Fruit fly (Drosophila melanogaster) whole organism, embryonic: Measurements from ENCODE around the gene Rsph3.

Experiments
- Atf3 ChIP-seq: fragments of 200-800 bp; sonication (Bioruptor generic); optimal IDR thresholded peaks from 3 replicates; lab custom pipeline; 2016; ENCODE audit warnings: missing biosample characterization, missing genetic modification characterization
- B-H2 ChIP-seq: fragments of 200-800 bp; sonication (Bioruptor generic); optimal IDR thresholded peaks from 2 replicates; lab custom pipeline; 2018; ENCODE audit warnings: missing biosample characterization, mild to moderate bottlenecking, missing genetic modification characterization
- CG1024 ChIP-seq: fragments of 200-800 bp; sonication (Bioruptor generic); IDR thresholded peaks from 2 replicates; pipeline ENCODE4 v1.3.6; 2022; ENCODE audit warnings: missing biosample characterization, missing genetic modification characterization
- CG10274 ChIP-seq: fragments of 200-800 bp; sonication (Bioruptor generic); optimal IDR thresholded peaks from 3 replicates; lab custom pipeline; 2017; ENCODE audit warnings: missing biosample characterization, mild to moderate bottlenecking, missing genetic modification characterization
- CG11247 ChIP-seq: fragments of 200-800 bp; sonication (Bioruptor generic); IDR thresholded peaks from 2 replicates; pipeline ENCODE4 v1.3.6; 2022; ENCODE audit warnings: missing biosample characterization, missing genetic modification characterization
- CG12236 ChIP-seq: fragments of 200-800 bp; sonication (Bioruptor generic); optimal IDR thresholded peaks from 2 replicates; lab custom pipeline; 2016; ENCODE audit warnings: missing biosample characterization, missing genetic modification characterization
- CG13296 ChIP-seq: fragments of 200-800 bp; sonication (Bioruptor generic); optimal IDR thresholded peaks from 3 replicates; lab custom pipeline; 2018; ENCODE audit warnings: missing biosample characterization, mild to moderate bottlenecking, missing genetic modification characterization
- CG15011 ChIP-seq: fragments of 200-800 bp; sonication (Bioruptor generic); optimal IDR thresholded peaks from 3 replicates; lab custom pipeline; 2018; ENCODE audit warnings: missing biosample characterization, mild to moderate bottlenecking, missing genetic modification characterization
- CG16815 ChIP-seq: fragments of 200-800 bp; sonication (Bioruptor generic); optimal IDR thresholded peaks from 3 replicates; lab custom pipeline; 2017; ENCODE audit warnings: missing biosample characterization, mild to moderate bottlenecking, missing genetic modification characterization
- CG17385 ChIP-seq: fragments of 200-800 bp; sonication (Bioruptor generic); optimal IDR thresholded peaks from 3 replicates; lab custom pipeline; 2018; ENCODE audit warnings: missing biosample characterization, mild to moderate bottlenecking, missing genetic modification characterization
- CG1792 ChIP-seq: fragments of 200-800 bp; sonication (Bioruptor generic); optimal IDR thresholded peaks from 2 replicates; lab custom pipeline; 2016; ENCODE audit warnings: missing biosample characterization, missing genetic modification characterization
- CG2129 ChIP-seq: fragments of 200-800 bp; sonication (Bioruptor generic); IDR thresholded peaks from 2 replicates; pipeline ENCODE4 v1.3.6; 2022; ENCODE audit warnings: missing biosample characterization, missing genetic modification characterization; ENCODE audit not compliant: partially characterized antibody
- CG3281 ChIP-seq: fragments of 200-800 bp; sonication (Bioruptor generic); optimal IDR thresholded peaks from 3 replicates; lab custom pipeline; 2017; ENCODE audit warnings: missing biosample characterization, mild to moderate bottlenecking, missing genetic modification characterization
- CG3838 ChIP-seq: fragments of 200-800 bp; sonication (Bioruptor generic); optimal IDR thresholded peaks from 3 replicates; lab custom pipeline; 2016; ENCODE audit warnings: missing biosample characterization, missing genetic modification characterization
- CG4707 ChIP-seq: fragments of 200-800 bp; sonication (Bioruptor generic); optimal IDR thresholded peaks from 2 replicates; lab custom pipeline; 2018; ENCODE audit warnings: missing biosample characterization, mild to moderate bottlenecking, missing genetic modification characterization, moderate library complexity
- CG5245 ChIP-seq: fragments of 200-800 bp; sonication (Bioruptor generic); optimal IDR thresholded peaks from 3 replicates; lab custom pipeline; 2016; ENCODE audit warnings: missing biosample characterization, missing genetic modification characterization
- CG6272 ChIP-seq: fragments of 200-800 bp; sonication (Bioruptor generic); IDR thresholded peaks from 2 replicates; pipeline ENCODE4 v1.3.6; 2022; ENCODE audit warnings: missing biosample characterization, missing genetic modification characterization
- CG6683 ChIP-seq: fragments of 200-800 bp; sonication (Bioruptor generic); optimal IDR thresholded peaks from 2 replicates; lab custom pipeline; 2017; ENCODE audit warnings: missing biosample characterization, mild to moderate bottlenecking, missing genetic modification characterization, missing genetic modification reagents
- CG6854 ChIP-seq: fragments of 200-800 bp; sonication (Bioruptor generic); optimal IDR thresholded peaks from 3 replicates; lab custom pipeline; 2017; ENCODE audit warnings: missing biosample characterization, mild to moderate bottlenecking, missing genetic modification characterization
- CG7556 ChIP-seq: fragments of 200-800 bp; sonication (Bioruptor generic); optimal IDR thresholded peaks from 2 replicates; lab custom pipeline; 2017; ENCODE audit warnings: missing biosample characterization, mild to moderate bottlenecking, missing genetic modification characterization
- CG8359 ChIP-seq: fragments of 200-800 bp; sonication (Bioruptor generic); optimal IDR thresholded peaks from 2 replicates; lab custom pipeline; 2017; ENCODE audit warnings: missing biosample characterization, mild to moderate bottlenecking, missing genetic modification characterization, borderline replicate concordance
- Chrac-16 ChIP-seq: fragments of 200-800 bp; sonication (Bioruptor generic); optimal IDR thresholded peaks from 3 replicates; lab custom pipeline; 2016; ENCODE audit warnings: missing biosample characterization, missing genetic modification characterization
- Deaf1 ChIP-seq: fragments of 200-800 bp; optimal IDR thresholded peaks from 3 replicates; lab custom pipeline; 2019; ENCODE audit warnings: missing biosample characterization, mild to moderate bottlenecking, missing genetic modification characterization, moderate library complexity
- Dref ChIP-seq: fragments of 200-800 bp; sonication (Bioruptor generic); IDR thresholded peaks from 2 replicates; pipeline ENCODE4 v1.3.6; 2022; ENCODE audit warnings: missing biosample characterization, missing genetic modification characterization
- Eip74EF ChIP-seq, 2 experiments: fragments of 200-800 bp in 1 of 2; fragments of >200 bp in 1 of 2; sonication (Bioruptor generic) in 1 of 2; optimal IDR thresholded peaks; 2 replicates each; lab custom pipeline; 2017 to 2019; ENCODE audit warnings: missing biosample characterization in 2 of 2, missing genetic modification characterization in 2 of 2, mild to moderate bottlenecking in 1 of 2, moderate library complexity in 1 of 2
- HLHmδ ChIP-seq: fragments of 200-800 bp; sonication (Bioruptor generic); optimal IDR thresholded peaks from 2 replicates; lab custom pipeline; 2018; ENCODE audit warnings: missing biosample characterization, mild to moderate bottlenecking, missing genetic modification characterization, moderate library complexity
- Hmx ChIP-seq: fragments of 200-800 bp; sonication (Bioruptor generic); optimal IDR thresholded peaks from 2 replicates; lab custom pipeline; 2016; ENCODE audit warnings: missing biosample characterization, missing genetic modification characterization
- Ptx1 ChIP-seq: fragments of 200-800 bp; sonication (Bioruptor generic); IDR thresholded peaks from 2 replicates; pipeline ENCODE4 v1.3.6; 2022; ENCODE audit warnings: missing biosample characterization, missing genetic modification characterization
- Side ChIP-seq: fragments of 200-800 bp; sonication (Bioruptor generic); optimal IDR thresholded peaks from 2 replicates; lab custom pipeline; 2016; ENCODE audit warnings: missing biosample characterization, missing genetic modification characterization
- Sox100B ChIP-seq: fragments of 200-800 bp; sonication (Bioruptor generic); optimal IDR thresholded peaks from 3 replicates; lab custom pipeline; 2018; ENCODE audit warnings: missing biosample characterization, mild to moderate bottlenecking, missing genetic modification characterization
- Taf1 ChIP-seq: fragments of 200-800 bp; sonication (Bioruptor generic); IDR thresholded peaks from 2 replicates; pipeline ENCODE4 v1.3.6; 2022; ENCODE audit warnings: missing biosample characterization, missing genetic modification characterization
- ap ChIP-seq: fragments of 200-800 bp; sonication (Bioruptor generic); IDR thresholded peaks from 2 replicates; pipeline ENCODE4 v1.3.6; 2022; ENCODE audit warnings: missing biosample characterization, missing genetic modification characterization
- bab2 ChIP-seq: fragments of 200-800 bp; sonication (Bioruptor generic); optimal IDR thresholded peaks from 2 replicates; lab custom pipeline; 2016; ENCODE audit warnings: missing biosample characterization, missing genetic modification characterization
- cad ChIP-seq: fragments of >200 bp; optimal IDR thresholded peaks from 2 replicates; lab custom pipeline; 2017; ENCODE audit warnings: missing biosample characterization, missing genetic modification characterization
- cas ChIP-seq: fragments of 200-800 bp; sonication (Bioruptor generic); IDR thresholded peaks from 2 replicates; pipeline ENCODE4 v1.3.6; 2022; ENCODE audit warnings: missing biosample characterization, missing genetic modification characterization
- chinmo ChIP-seq: fragments of 200-800 bp; sonication (Bioruptor generic); IDR thresholded peaks from 4 replicates; pipeline ENCODE4 v1.3.6; 2022; ENCODE audit warnings: missing biosample characterization, missing genetic modification characterization; ENCODE audit not compliant: partially characterized antibody
- gem ChIP-seq: fragments of 200-800 bp; sonication (Bioruptor generic); optimal IDR thresholded peaks from 2 replicates; lab custom pipeline; 2019; ENCODE audit warnings: missing biosample characterization, mild to moderate bottlenecking, missing genetic modification characterization, moderate library complexity
- insv ChIP-seq, 2 experiments: fragments of 200-800 bp; sonication (Bioruptor generic); optimal IDR thresholded peaks; 3 replicates each; lab custom pipeline; 2016 to 2018; ENCODE audit warnings: missing biosample characterization in 2 of 2, missing genetic modification characterization in 2 of 2
- inv ChIP-seq: fragments of 200-800 bp; sonication (Bioruptor generic); IDR thresholded peaks from 2 replicates; pipeline ENCODE4 v1.3.6; 2022; ENCODE audit warnings: missing biosample characterization, missing genetic modification characterization; ENCODE audit not compliant: partially characterized antibody
- lola ChIP-seq, 3 experiments: fragments of >200 bp in 2 of 3; fragments of 200-800 bp in 1 of 3; sonication (Bioruptor generic) in 1 of 3; optimal IDR thresholded peaks; 2 replicates each; lab custom pipeline; 2017 to 2019; ENCODE audit warnings: missing biosample characterization in 3 of 3, missing genetic modification characterization in 3 of 3, mild to moderate bottlenecking in 1 of 3, moderate library complexity in 1 of 3
- mld ChIP-seq: fragments of 200-800 bp; sonication (Bioruptor generic); IDR thresholded peaks from 3 replicates; pipeline ENCODE4 v1.3.6; 2022; ENCODE audit warnings: missing biosample characterization, missing genetic modification characterization; ENCODE audit not compliant: partially characterized antibody
- psq ChIP-seq: fragments of 200-800 bp; sonication (Bioruptor generic); optimal IDR thresholded peaks from 2 replicates; lab custom pipeline; 2017; ENCODE audit warnings: missing biosample characterization, missing genetic modification characterization
- row ChIP-seq: fragments of 200-800 bp; sonication (Bioruptor generic); IDR thresholded peaks from 3 replicates; pipeline ENCODE4 v1.3.6; 2022; ENCODE audit warnings: missing biosample characterization, missing genetic modification characterization
- sens-2 ChIP-seq: fragments of 200-800 bp; sonication (Bioruptor generic); IDR thresholded peaks from 2 replicates; pipeline ENCODE4 v1.3.6; 2022; ENCODE audit warnings: missing biosample characterization, missing genetic modification characterization
- sim ChIP-seq: fragments of 200-800 bp; sonication (Bioruptor generic); IDR thresholded peaks from 2 replicates; pipeline ENCODE4 v1.3.6; 2022; ENCODE audit warnings: missing biosample characterization, missing genetic modification characterization
- slbo ChIP-seq: fragments of 200-800 bp; sonication (Bioruptor generic); IDR thresholded peaks from 2 replicates; pipeline ENCODE4 v1.3.6; 2022; ENCODE audit warnings: missing biosample characterization, missing genetic modification characterization
- so ChIP-seq: fragments of 200-800 bp; sonication (Bioruptor generic); IDR thresholded peaks from 3 replicates; pipeline ENCODE4 v1.3.6; 2022; ENCODE audit warnings: missing biosample characterization, missing genetic modification characterization
- stc ChIP-seq: fragments of 200-800 bp; sonication (Bioruptor generic); IDR thresholded peaks from 2 replicates; pipeline ENCODE4 v1.3.6; 2022; ENCODE audit warnings: missing biosample characterization, missing genetic modification characterization
- wek ChIP-seq: fragments of 200-800 bp; sonication (Bioruptor generic); optimal IDR thresholded peaks from 3 replicates; lab custom pipeline; 2018; ENCODE audit warnings: missing biosample characterization, mild to moderate bottlenecking, missing genetic modification characterization, moderate library complexity
- wor ChIP-seq: fragments of 200-800 bp; sonication (Bioruptor generic); IDR thresholded peaks from 2 replicates; pipeline ENCODE4 v1.3.6; 2022; ENCODE audit warnings: missing biosample characterization, missing genetic modification characterization
- zfh2 ChIP-seq: fragments of 200-800 bp; sonication (Bioruptor generic); optimal IDR thresholded peaks from 2 replicates; lab custom pipeline; 2016; ENCODE audit warnings: missing biosample characterization, missing genetic modification characterization

Gene Rsph3

DNA sequence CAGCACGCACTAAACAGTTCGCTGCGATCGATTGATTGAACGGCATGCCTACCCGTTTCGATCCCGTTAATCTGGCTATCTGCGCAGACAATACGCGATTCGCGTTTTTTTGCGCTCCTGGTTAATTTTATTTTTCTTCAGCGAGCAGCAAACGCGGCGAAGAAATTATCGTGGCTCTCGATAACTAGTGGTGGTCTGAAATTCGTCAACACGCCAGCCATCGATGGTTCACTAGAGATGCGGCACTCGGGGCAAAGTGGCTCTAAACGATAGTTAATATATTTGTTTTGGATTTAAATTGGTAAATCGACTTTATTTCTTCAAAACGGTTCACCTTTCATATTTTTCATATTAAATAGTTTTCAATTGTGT, 20.1 kb downstream of the Rsph3 start, which contains the start of gene dikar (continued):
- no peak for TF ChIP-seq CG6683
- TF ChIP-seq CG1024 (GFP tag; lab: Robert Waterston, UW), result peak; percentile 59; the same call in 1 of the 2 replicates
- no peak for TF ChIP-seq HLHmδ
- no peak for TF ChIP-seq CG8359 (GFP tag; lab: Kevin White, UChicago)
- no peak for TF ChIP-seq sens-2 (GFP tag; lab: Robert Waterston, UW)
- TF ChIP-seq CG6272 (GFP tag; lab: Robert Waterston, UW), result peak; percentile 87
- TF ChIP-seq Hmx, result no peak
- TF ChIP-seq mld (GFP tag; lab: Robert Waterston, UW), result peak; percentile 56; the same call in 1 of the 3 replicates
- peak in 1 of 3 experiments; percentile 61 for TF ChIP-seq lola (GFP tag; optimal IDR thresholded peaks at IDR 0.05; lab: Kevin White, UChicago)
- TF ChIP-seq CG17385 (GFP tag; lab: Kevin White, UChicago), result no peak
- TF ChIP-seq B-H2 (GFP tag; lab: Kevin White, UChicago), result no peak
- TF ChIP-seq insv (GFP tag; optimal IDR thresholded peaks at IDR 0.05; lab: Kevin White, UChicago), result no peak
- TF ChIP-seq Sox100B (GFP tag; lab: Kevin White, UChicago), result no peak
- TF ChIP-seq CG1792 (GFP tag; lab: Kevin White, UChicago), result peak; percentile 37
- no peak for TF ChIP-seq ap (GFP tag; lab: Robert Waterston, UW)
- TF ChIP-seq CG2129, result peak; percentile 62
- no peak for TF ChIP-seq psq
- no peak for TF ChIP-seq CG13296
- peak; percentile 43 for TF ChIP-seq CG16815 (GFP tag; lab: Kevin White, UChicago)
- TF ChIP-seq cad (GFP tag; lab: Kevin White, UChicago), result no peak
- TF ChIP-seq Dref (GFP tag; lab: Robert Waterston, UW), result peak; percentile 79
- TF ChIP-seq wor (GFP tag; lab: Robert Waterston, UW), result no peak
- no peak; the same call in 3 of the 4 replicates for TF ChIP-seq chinmo (GFP tag; lab: Robert Waterston, UW)
- TF ChIP-seq so (GFP tag; lab: Robert Waterston, UW), result no peak
- TF ChIP-seq CG4707 (GFP tag; lab: Kevin White, UChicago), result no peak
- TF ChIP-seq Deaf1 (tag; lab: Kevin White, UChicago), result no peak
- TF ChIP-seq Taf1, result peak; percentile 57
- no peak for TF ChIP-seq wek (GFP tag; lab: Kevin White, UChicago)
- TF ChIP-seq Chrac-16 (GFP tag; lab: Kevin White, UChicago), result peak; percentile 44
- TF ChIP-seq inv, result peak; percentile 86
- TF ChIP-seq sim (GFP tag; lab: Robert Waterston, UW), result no peak
- peak; percentile 86 for TF ChIP-seq slbo (GFP tag; lab: Robert Waterston, UW)
- TF ChIP-seq CG5245 (GFP tag; lab: Kevin White, UChicago), result no peak
- TF ChIP-seq CG11247 (GFP tag; lab: Robert Waterston, UW), result peak; percentile 75
- peak; percentile 88 for TF ChIP-seq row (GFP tag; lab: Robert Waterston, UW)
- no peak for TF ChIP-seq CG3838
- TF ChIP-seq gem (tag; lab: Kevin White, UChicago), result peak; percentile 72
- peak; percentile 58 for TF ChIP-seq zfh2 (GFP tag; lab: Kevin White, UChicago)
- TF ChIP-seq Eip74EF (GFP tag; optimal IDR thresholded peaks at IDR 0.05; lab: Kevin White, UChicago), result no peak
- TF ChIP-seq CG10274 (GFP tag; lab: Kevin White, UChicago), result no peak
- TF ChIP-seq CG7556 (GFP tag; lab: Kevin White, UChicago), result peak; percentile 32
- peak; percentile 70 for TF ChIP-seq Ptx1
- TF ChIP-seq CG3281 (GFP tag; lab: Kevin White, UChicago), result peak; percentile 4
- no peak for TF ChIP-seq Side (GFP tag; lab: Kevin White, UChicago)
- no peak for TF ChIP-seq CG6854 (GFP tag; lab: Kevin White, UChicago)
- no peak for TF ChIP-seq stc (GFP tag; lab: Robert Waterston, UW)
- TF ChIP-seq cas (GFP tag; lab: Robert Waterston, UW), result peak; percentile 9; the same call in 1 of the 2 replicates
- TF ChIP-seq Atf3 (GFP tag; lab: Kevin White, UChicago), result peak; percentile 19
- no peak for TF ChIP-seq CG12236 (GFP tag; lab: Kevin White, UChicago)
- peak; percentile 4 for TF ChIP-seq bab2
- TF ChIP-seq CG15011 (GFP tag; lab: Kevin White, UChicago), result no peak
